Worm (Caenorhabditis elegans) whole organism, L3 larva: Measurements from ENCODE around the gene gphr-1.

ENCODE experiments used
- R02D3.7 ChIP-seq: fragments of 150-350 bp; optimal IDR thresholded peaks from 2 replicates; lab custom pipeline; 2014; ENCODE audit warnings: missing biosample characterization, missing genetic modification characterization
- ZK546.5 ChIP-seq: sonication (generic microtip); optimal IDR thresholded peaks from 2 replicates; lab custom pipeline; 2017; ENCODE audit warnings: missing biosample characterization, missing genetic modification characterization
- aly-2 ChIP-seq: fragments of 150-350 bp; optimal IDR thresholded peaks from 2 replicates; lab custom pipeline; 2014; ENCODE audit warnings: missing biosample characterization, missing genetic modification characterization
- ama-1 ChIP-seq: fragments of 150-350 bp; optimal IDR thresholded peaks from 2 replicates; lab custom pipeline; 2018
- ceh-16 ChIP-seq: sonication (generic microtip); optimal IDR thresholded peaks from 2 replicates; lab custom pipeline; 2017; ENCODE audit warnings: missing biosample characterization, missing genetic modification characterization
- ceh-28 ChIP-seq: fragments of 150-350 bp; optimal IDR thresholded peaks from 2 replicates; lab custom pipeline; 2014; ENCODE audit warnings: missing biosample characterization, missing genetic modification reagents, missing genetic modification characterization
- ceh-82 ChIP-seq: fragments of 150-350 bp; optimal IDR thresholded peaks from 2 replicates; lab custom pipeline; 2014; ENCODE audit warnings: missing biosample characterization, missing genetic modification characterization
- egl-5 ChIP-seq: fragments of 150-350 bp; optimal IDR thresholded peaks from 2 replicates; lab custom pipeline; 2017; ENCODE audit warnings: missing biosample characterization, missing genetic modification reagents, missing genetic modification characterization, inconsistent platforms
- elt-1 ChIP-seq: fragments of 150-350 bp; optimal IDR thresholded peaks from 2 replicates; lab custom pipeline; 2014; ENCODE audit warnings: missing biosample characterization, missing genetic modification characterization
- elt-2 ChIP-seq: sonication (generic microtip); optimal IDR thresholded peaks from 2 replicates; lab custom pipeline; 2016; ENCODE audit warnings: missing genetic modification reagents, mild to moderate bottlenecking, missing genetic modification characterization, missing compliant biosample characterization
- eor-1 ChIP-seq, 2 experiments: fragments of 150-350 bp; optimal IDR thresholded peaks; 2 replicates each; lab custom pipeline; 2014 to 2018; ENCODE audit warnings: missing biosample characterization in 2 of 2, missing genetic modification characterization in 2 of 2
- fkh-10 ChIP-seq: sonication (generic microtip); optimal IDR thresholded peaks from 2 replicates; lab custom pipeline; 2017; ENCODE audit warnings: missing biosample characterization, missing genetic modification reagents, missing genetic modification characterization
- fkh-2 ChIP-seq: fragments of 150-350 bp; optimal IDR thresholded peaks from 2 replicates; lab custom pipeline; 2014; ENCODE audit warnings: missing biosample characterization, missing genetic modification reagents, missing genetic modification characterization
- fos-1 ChIP-seq: fragments of 150-350 bp; optimal IDR thresholded peaks from 2 replicates; lab custom pipeline; 2014; ENCODE audit warnings: missing biosample characterization, missing genetic modification characterization
- hmg-11 ChIP-seq: sonication (generic microtip); optimal IDR thresholded peaks from 2 replicates; lab custom pipeline; 2016; ENCODE audit warnings: missing genetic modification characterization, missing compliant biosample characterization
- jun-1 ChIP-seq: fragments of 150-350 bp; optimal IDR thresholded peaks from 2 replicates; lab custom pipeline; 2014; ENCODE audit warnings: missing biosample characterization, missing genetic modification reagents, missing genetic modification characterization
- lin-15B ChIP-seq: fragments of 150-350 bp; optimal IDR thresholded peaks from 2 replicates; lab custom pipeline; 2014; ENCODE audit warnings: missing biosample characterization, missing genetic modification characterization
- lin-39 ChIP-seq: fragments of 150-350 bp; optimal IDR thresholded peaks from 2 replicates; lab custom pipeline; 2018; ENCODE audit warnings: missing biosample characterization, missing genetic modification reagents, missing genetic modification characterization
- lsy-12 ChIP-seq: sonication (generic microtip); optimal IDR thresholded peaks from 2 replicates; lab custom pipeline; 2016; ENCODE audit warnings: mild to moderate bottlenecking, missing genetic modification characterization, missing compliant biosample characterization
- mdl-1 ChIP-seq: fragments of 150-350 bp; optimal IDR thresholded peaks from 2 replicates; lab custom pipeline; 2014; ENCODE audit warnings: missing biosample characterization, missing genetic modification characterization
- mml-1 ChIP-seq: fragments of 150-350 bp; sonication (generic microtip); optimal IDR thresholded peaks from 3 replicates; lab custom pipeline; 2014; ENCODE audit warnings: missing biosample characterization, missing genetic modification characterization
- nfya-1 ChIP-seq: sonication (generic microtip); optimal IDR thresholded peaks from 2 replicates; lab custom pipeline; 2017; ENCODE audit warnings: missing genetic modification characterization, mild to moderate bottlenecking, missing compliant biosample characterization, antibody characterized with exemption, moderate library complexity; ENCODE audit not compliant: insufficient read depth
- nhr-23 ChIP-seq: fragments of 150-350 bp; optimal IDR thresholded peaks from 2 replicates; lab custom pipeline; 2014; ENCODE audit warnings: missing biosample characterization, missing genetic modification reagents, missing genetic modification characterization
- nhr-25 ChIP-seq: sonication (generic microtip); optimal IDR thresholded peaks from 2 replicates; lab custom pipeline; 2017; ENCODE audit warnings: missing biosample characterization, missing genetic modification characterization
- nhr-43 ChIP-seq: sonication (generic microtip); optimal IDR thresholded peaks from 2 replicates; lab custom pipeline; 2016; ENCODE audit warnings: mild to moderate bottlenecking, missing genetic modification characterization, missing compliant biosample characterization; ENCODE audit not compliant: poor library complexity, severe bottlenecking
- nhr-67 ChIP-seq: fragments of 150-350 bp; optimal IDR thresholded peaks from 2 replicates; lab custom pipeline; 2014; ENCODE audit warnings: missing biosample characterization, missing genetic modification characterization
- nhr-76 ChIP-seq: fragments of 150-350 bp; sonication (generic microtip); optimal IDR thresholded peaks from 5 replicates; lab custom pipeline; 2014; ENCODE audit warnings: missing biosample characterization, missing genetic modification characterization
- nhr-77 ChIP-seq: fragments of 150-350 bp; optimal IDR thresholded peaks from 2 replicates; lab custom pipeline; 2014; ENCODE audit warnings: missing biosample characterization, missing genetic modification characterization
- pqm-1 ChIP-seq: fragments of 150-350 bp; optimal IDR thresholded peaks from 2 replicates; lab custom pipeline; 2017; ENCODE audit warnings: missing biosample characterization, missing genetic modification characterization, inconsistent platforms
- skn-1 ChIP-seq: fragments of 150-350 bp; optimal IDR thresholded peaks from 2 replicates; lab custom pipeline; 2014; ENCODE audit warnings: missing biosample characterization, missing genetic modification characterization
- snpc-4 ChIP-seq: fragments of 150-350 bp; optimal IDR thresholded peaks from 2 replicates; lab custom pipeline; 2014; ENCODE audit warnings: missing biosample characterization, missing genetic modification characterization
- tbx-2 ChIP-seq: sonication (generic microtip); optimal IDR thresholded peaks from 2 replicates; lab custom pipeline; 2016; ENCODE audit warnings: mild to moderate bottlenecking, missing genetic modification characterization, missing compliant biosample characterization
- unc-62 ChIP-seq: fragments of 150-350 bp; sonication (generic microtip); optimal IDR thresholded peaks from 4 replicates; lab custom pipeline; 2014; ENCODE audit warnings: missing biosample characterization, missing genetic modification reagents, missing genetic modification characterization
- zag-1 ChIP-seq: fragments of 150-350 bp; optimal IDR thresholded peaks from 2 replicates; lab custom pipeline; 2014; ENCODE audit warnings: missing biosample characterization, missing genetic modification characterization
- ztf-4 ChIP-seq: fragments of 150-350 bp; optimal IDR thresholded peaks from 2 replicates; lab custom pipeline; 2014; ENCODE audit warnings: missing biosample characterization, missing genetic modification characterization

gphr-1 gene

ce11 chrIII:12188236-12188635 is 30.6 kb upstream of the gphr-1 start:
- TF ChIP-seq elt-2, result peak; percentile 36
- TF ChIP-seq nhr-25 (tag; lab: Kevin White, UChicago), result no peak
- no peak for TF ChIP-seq nhr-67 (tag; lab: Kevin White, UChicago)
- TF ChIP-seq zag-1 (tag; lab: Kevin White, UChicago), result no peak
- no peak for TF ChIP-seq aly-2 (tag; lab: Kevin White, UChicago)
- TF ChIP-seq ZK546.5 (tag; lab: Kevin White, UChicago), result no peak
- TF ChIP-seq unc-62 (GFP tag; lab: Kevin White, UChicago), result no peak

ce11 chrIII:12194190-12194589 is 24.7 kb upstream of the gphr-1 start, which contains the start of gene Y75B8A.44:
TSS of gene Y75B8A.44 (plus strand) at chrIII:12194490.
- TF ChIP-seq mdl-1 (tag; lab: Kevin White, UChicago) (no peak), ama-1 (lab: Kevin White, UChicago) (no peak), fkh-2 (tag; lab: Kevin White, UChicago) (no peak), nfya-1 (tag; lab: Kevin White, UChicago) (no peak)

ce11 chrIII:12195991-12196390 is 22.9 kb upstream of the gphr-1 start:
- TF ChIP-seq elt-1 (tag; lab: Kevin White, UChicago) (no peak), nhr-23 (tag; lab: Kevin White, UChicago) (no peak), fos-1 (tag; lab: Kevin White, UChicago) (no peak), hmg-11 (tag; lab: Kevin White, UChicago) (no peak), R02D3.7 (tag; lab: Kevin White, UChicago) (no peak), lsy-12 (tag; lab: Kevin White, UChicago) (no peak), tbx-2 (tag; lab: Kevin White, UChicago) (no peak), pqm-1 (tag; lab: Kevin White, UChicago) (no peak), snpc-4 (tag; lab: Kevin White, UChicago) (no peak), ceh-16 (tag; lab: Kevin White, UChicago) (no peak), ceh-28 (tag; lab: Kevin White, UChicago) (no peak), ztf-4 (tag; lab: Kevin White, UChicago) (no peak), nfya-1 (tag; lab: Kevin White, UChicago) (no peak), nhr-76 (no peak), unc-62 (GFP tag; lab: Kevin White, UChicago) (no peak), mml-1 (tag; lab: Kevin White, UChicago) (no peak), lin-39 (tag; lab: Kevin White, UChicago) (no peak), egl-5 (tag; lab: Kevin White, UChicago) (no peak)

- TF ChIP-seq fkh-10 (GFP tag; lab: Kevin White, UChicago), result no peak
These were observed 20.7 kb upstream of the gphr-1 start for ce11 chrIII:12198135-12198534.

- no peak for TF ChIP-seq nhr-76
- no peak for TF ChIP-seq lin-15B (tag; lab: Kevin White, UChicago)
- TF ChIP-seq hmg-11 (tag; lab: Kevin White, UChicago), result no peak
- TF ChIP-seq fkh-10 (GFP tag; lab: Kevin White, UChicago), result no peak
- no peak for TF ChIP-seq jun-1
- no peak for TF ChIP-seq fos-1 (tag; lab: Kevin White, UChicago)
- no peak for TF ChIP-seq nhr-67 (tag; lab: Kevin White, UChicago)
- TF ChIP-seq tbx-2 (tag; lab: Kevin White, UChicago), result no peak
- no peak for TF ChIP-seq aly-2 (tag; lab: Kevin White, UChicago)
- no peak for TF ChIP-seq eor-1 (tag; optimal IDR thresholded peaks at IDR 0.05; lab: Kevin White, UChicago)
These were observed 16.4 kb upstream of the gphr-1 start, which contains the start of gene osm-12 for ce11 chrIII:12202437-12202836. TSS of gene osm-12 (minus strand) at chrIII:12202537.

- TF ChIP-seq lin-15B (tag; lab: Kevin White, UChicago) (no peak), zag-1 (tag; lab: Kevin White, UChicago) (no peak), jun-1 (no peak), mdl-1 (tag; lab: Kevin White, UChicago) (no peak), mml-1 (tag; lab: Kevin White, UChicago) (no peak), nhr-23 (tag; lab: Kevin White, UChicago) (no peak), ztf-4 (tag; lab: Kevin White, UChicago) (no peak), ceh-82 (tag; lab: Kevin White, UChicago) (no peak), egl-5 (tag; lab: Kevin White, UChicago) (no peak), pqm-1 (tag; lab: Kevin White, UChicago) (no peak), lin-39 (tag; lab: Kevin White, UChicago) (no peak), nhr-77 (tag; lab: Kevin White, UChicago) (no peak), nhr-43 (no peak), skn-1 (tag; lab: Kevin White, UChicago) (no peak), nhr-25 (tag; lab: Kevin White, UChicago) (no peak)
- TF ChIP-seq, all 47 proteins: peak for 0
These were observed 13.6 kb upstream of the gphr-1 start for ce11 chrIII:12205271-12205670.
